Worm (Caenorhabditis elegans) whole organism, early embryonic: Measurements from ENCODE around the gene umps-1.

ENCODE experiments used
- B0310.2 ChIP-seq: sonication (generic microtip); optimal IDR thresholded peaks from 2 replicates; lab custom pipeline; 2016; ENCODE audit warnings: mild to moderate bottlenecking, missing genetic modification characterization, missing compliant biosample characterization
- F13C5.2 ChIP-seq: sonication (generic microtip); optimal IDR thresholded peaks from 2 replicates; lab custom pipeline; 2017; ENCODE audit warnings: mild to moderate bottlenecking, missing genetic modification characterization, inconsistent platforms, missing compliant biosample characterization
- aly-1 ChIP-seq: sonication (generic microtip); optimal IDR thresholded peaks from 2 replicates; lab custom pipeline; 2016; ENCODE audit warnings: missing genetic modification characterization, missing compliant biosample characterization
- ama-1 ChIP-seq: fragments of 150-350 bp; optimal IDR thresholded peaks from 2 replicates; lab custom pipeline; 2014
- ceh-13 ChIP-seq: fragments of 200-800 bp; sonication (Bioruptor generic); optimal IDR thresholded peaks from 2 replicates; lab custom pipeline; 2018; ENCODE audit warnings: mild to moderate bottlenecking, missing genetic modification characterization, missing compliant biosample characterization
- ets-7 ChIP-seq: sonication (generic microtip); optimal IDR thresholded peaks from 2 replicates; lab custom pipeline; 2016; ENCODE audit warnings: missing genotype, missing genetic modification characterization, missing compliant biosample characterization
- hmg-4 ChIP-seq: fragments of 200-800 bp; sonication (Bioruptor generic); optimal IDR thresholded peaks from 2 replicates; lab custom pipeline; 2018; ENCODE audit warnings: mild to moderate bottlenecking, missing genetic modification characterization, missing compliant biosample characterization
- hnd-1 ChIP-seq: sonication (generic microtip); optimal IDR thresholded peaks from 2 replicates; lab custom pipeline; 2016; ENCODE audit warnings: missing genetic modification characterization, missing compliant biosample characterization
- sea-1 ChIP-seq: fragments of 200-800 bp; sonication (Bioruptor generic); conservative IDR thresholded peaks from 2 replicates; pipeline ENCODE4 v1.3.6; 2022; ENCODE audit warnings: missing genetic modification characterization, missing compliant biosample characterization

ce11 chrIII:10359916-10360315, 2.5 kb upstream of the umps-1 start:
- TF ChIP-seq ets-7 (tag; lab: Kevin White, UChicago) (no peak), hmg-4 (GFP tag; lab: Kevin White, UChicago) (no peak), ama-1 (lab: Kevin White, UChicago) (no peak), F13C5.2 (tag; lab: Kevin White, UChicago) (no peak), ceh-13 (no peak), B0310.2 (tag; lab: Kevin White, UChicago) (no peak), sea-1 (no peak), hnd-1 (tag; lab: Kevin White, UChicago) (no peak), aly-1 (tag; lab: Kevin White, UChicago) (no peak)
